Worm (Caenorhabditis elegans) whole organism, mixed stage, embryonic: ENCODE results near the gene F56C3.8.

Experiments used
- blmp-1 ChIP-seq: fragments of 150-350 bp; optimal IDR thresholded peaks from 2 replicates; lab custom pipeline; 2014; ENCODE audit warnings: missing biosample characterization, missing genetic modification characterization
- ceh-39 ChIP-seq: fragments of 150-350 bp; optimal IDR thresholded peaks from 2 replicates; lab custom pipeline; 2014; ENCODE audit warnings: missing biosample characterization, missing genetic modification characterization
- ham-2 ChIP-seq: fragments of 200-800 bp; sonication (Bioruptor generic); optimal IDR thresholded peaks from 2 replicates; lab custom pipeline; 2018; ENCODE audit warnings: mild to moderate bottlenecking, missing genetic modification characterization, missing compliant biosample characterization
- lin-13 ChIP-seq: fragments of 150-350 bp; optimal IDR thresholded peaks from 2 replicates; lab custom pipeline; 2014; ENCODE audit warnings: missing biosample characterization, missing genetic modification characterization
- nhr-28 ChIP-seq: fragments of 150-350 bp; optimal IDR thresholded peaks from 2 replicates; lab custom pipeline; 2014; ENCODE audit warnings: missing biosample characterization, missing genetic modification characterization
- snpc-4 ChIP-seq: fragments of 150-350 bp; optimal IDR thresholded peaks from 2 replicates; lab custom pipeline; 2014; ENCODE audit warnings: missing biosample characterization, missing genetic modification characterization
- unc-39 ChIP-seq: fragments of 150-350 bp; optimal IDR thresholded peaks from 2 replicates; lab custom pipeline; 2014; ENCODE audit warnings: missing biosample characterization, missing genetic modification characterization
- unc-62 ChIP-seq: fragments of 150-350 bp; optimal IDR thresholded peaks from 2 replicates; lab custom pipeline; 2014; ENCODE audit warnings: missing biosample characterization, missing genetic modification reagents, missing genetic modification characterization

ce11 chrX:1394437-1394836 lies 10.0 kb upstream of the F56C3.8 start:
- no peak for TF ChIP-seq blmp-1
- TF ChIP-seq nhr-28 (tag; lab: Kevin White, UChicago), result no peak
- no peak for TF ChIP-seq lin-13 (tag; lab: Kevin White, UChicago)
- TF ChIP-seq ham-2 (GFP tag; lab: Kevin White, UChicago), result no peak
- TF ChIP-seq snpc-4 (tag; lab: Kevin White, UChicago), result no peak
- no peak for TF ChIP-seq unc-39
- no peak for TF ChIP-seq unc-62 (GFP tag; lab: Kevin White, UChicago)
- TF ChIP-seq ceh-39, result no peak
